Worm (Caenorhabditis elegans): Measurements from ENCODE around the gene cox-5A.

DNA sequence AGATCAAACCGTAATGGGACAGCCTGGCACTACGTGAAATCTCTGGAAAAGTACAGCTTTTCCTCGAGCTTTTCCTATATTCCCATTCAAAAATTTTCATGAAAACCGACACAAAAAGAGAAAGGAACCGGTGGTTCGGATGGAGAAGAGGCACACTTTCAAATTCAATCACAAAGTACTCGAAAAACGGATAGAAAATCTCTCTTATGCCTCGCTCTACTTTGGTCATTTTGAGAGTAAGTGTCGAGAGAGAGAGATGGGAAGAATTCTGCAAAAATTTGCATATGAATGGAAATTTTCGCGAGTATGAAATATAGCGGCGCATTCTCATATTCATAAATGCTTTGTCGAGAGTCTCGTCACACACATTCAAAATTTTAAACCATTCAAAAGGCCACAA, 12.5 kb upstream of the cox-5A start:
- no peak for TF ChIP-seq ceh-9 (tag; optimal IDR thresholded peaks at IDR 0.05)
- TF ChIP-seq pros-1 (tag; optimal IDR thresholded peaks at IDR 0.05): no peak
- TF ChIP-seq ama-1 (optimal IDR thresholded peaks at IDR 0.05): no peak
- no peak for TF ChIP-seq nfya-1 (tag; optimal IDR thresholded peaks at IDR 0.05)
- TF ChIP-seq elt-2 (tag; optimal IDR thresholded peaks at IDR 0.05): no peak
- TF ChIP-seq ceh-34 (tag; optimal IDR thresholded peaks at IDR 0.05): no peak
- no peak for TF ChIP-seq tbx-2 (tag; optimal IDR thresholded peaks at IDR 0.05)
- TF ChIP-seq eyg-1 (tag; optimal IDR thresholded peaks at IDR 0.05): no peak
